Worm (Caenorhabditis elegans) whole organism, early embryonic: ENCODE measurements around the gene F08A7.1.

ENCODE experiments used
- scrt-1 ChIP-seq: fragments of 200-800 bp; sonication (Bioruptor generic); IDR thresholded peaks from 2 replicates; pipeline ENCODE4 v1.3.6; 2022; ENCODE audit warnings: missing genetic modification characterization, missing compliant biosample characterization
- tbx-37 ChIP-seq: fragments of 200-800 bp; sonication (Bioruptor generic); conservative IDR thresholded peaks from 2 replicates; pipeline ENCODE4 v1.3.6; 2022; ENCODE audit warnings: missing genetic modification reagents, missing genetic modification characterization, missing compliant biosample characterization

- no peak for TF ChIP-seq tbx-37 (GFP tag; lab: Robert Waterston, UW)
- TF ChIP-seq scrt-1 (GFP tag; lab: Robert Waterston, UW), result no peak
Observed at ce11 chrIV:17406119-17406518, 34.3 kb upstream of the F08A7.1 start.
